Worm (Caenorhabditis elegans): ENCODE measurements around the gene B0507.1.

DNA sequence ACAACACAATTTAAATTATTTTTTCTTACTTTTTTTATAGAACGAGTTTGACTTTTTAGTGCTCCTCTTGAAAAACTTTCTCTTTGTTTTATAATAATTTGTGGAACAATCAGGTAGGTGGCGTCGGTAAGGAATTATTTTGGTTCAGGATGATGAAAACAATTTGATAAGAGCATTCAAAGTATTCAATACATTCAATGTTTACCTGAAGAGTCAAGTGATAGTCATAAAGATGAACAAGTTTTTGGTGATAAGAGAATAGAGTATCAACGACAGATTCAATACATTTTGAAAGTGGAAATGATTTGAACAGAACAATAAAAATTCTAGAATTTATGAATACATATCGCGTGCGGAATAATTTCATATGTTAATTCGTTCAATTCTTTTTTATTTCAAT is 8.9 kb upstream of the B0507.1 start:
- TF ChIP-seq nhr-237 (tag; optimal IDR thresholded peaks at IDR 0.05) (no peak), snpc-4 (tag; optimal IDR thresholded peaks at IDR 0.05) (no peak), Y75B8A.6 (GFP tag; IDR thresholded peaks at IDR 0.05) (no peak), T20F7.1 (GFP tag; optimal IDR thresholded peaks at IDR 0.05) (no peak), unc-62 (GFP tag; optimal IDR thresholded peaks at IDR 0.05 in 1 of 2) (no peak), unc-62 (tag; optimal IDR thresholded peaks at IDR 0.05) (no peak), dpl-1 (GFP tag; optimal IDR thresholded peaks at IDR 0.05) (no peak), ama-1 (optimal IDR thresholded peaks at IDR 0.05) (no peak), R02D3.7 (tag; optimal IDR thresholded peaks at IDR 0.05) (no peak), nhr-11 (tag; optimal IDR thresholded peaks at IDR 0.05) (no peak), F26F4.8 (GFP tag; conservative IDR thresholded peaks at IDR 0.05) (no peak), mep-1 (tag; optimal IDR thresholded peaks at IDR 0.05) (no peak)
